Fruit fly (Drosophila melanogaster): ENCODE data around the gene CG31663.
A peak's percentile ranks its signal among the peaks of the same experiment; 100 is the strongest.

Gene CG31663

DNA sequence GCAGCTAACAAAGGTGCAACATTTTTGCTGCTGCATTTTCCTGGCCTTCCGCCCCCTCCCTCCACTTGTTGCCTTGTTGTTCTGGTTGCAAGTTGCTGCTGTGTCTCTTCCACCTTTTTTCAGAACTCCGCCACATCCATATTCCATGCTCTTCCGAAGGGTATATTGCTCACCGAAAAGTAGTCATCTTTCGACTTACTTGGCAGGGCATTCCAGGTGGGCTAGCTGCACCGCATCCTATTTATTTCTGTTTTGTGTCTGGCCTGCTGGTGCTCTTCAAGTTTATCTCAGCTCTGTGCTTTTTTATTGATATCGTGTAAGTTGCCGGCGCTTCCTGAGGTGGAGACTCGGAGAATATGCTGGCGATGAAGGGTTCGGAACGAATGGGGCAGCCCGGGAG lies 6.4 kb upstream of the CG31663 start:
- TF ChIP-seq CG17801 (GFP tag; optimal IDR thresholded peaks at IDR 0.05; ENCODE audit: partially characterized antibody) = no peak

DNA sequence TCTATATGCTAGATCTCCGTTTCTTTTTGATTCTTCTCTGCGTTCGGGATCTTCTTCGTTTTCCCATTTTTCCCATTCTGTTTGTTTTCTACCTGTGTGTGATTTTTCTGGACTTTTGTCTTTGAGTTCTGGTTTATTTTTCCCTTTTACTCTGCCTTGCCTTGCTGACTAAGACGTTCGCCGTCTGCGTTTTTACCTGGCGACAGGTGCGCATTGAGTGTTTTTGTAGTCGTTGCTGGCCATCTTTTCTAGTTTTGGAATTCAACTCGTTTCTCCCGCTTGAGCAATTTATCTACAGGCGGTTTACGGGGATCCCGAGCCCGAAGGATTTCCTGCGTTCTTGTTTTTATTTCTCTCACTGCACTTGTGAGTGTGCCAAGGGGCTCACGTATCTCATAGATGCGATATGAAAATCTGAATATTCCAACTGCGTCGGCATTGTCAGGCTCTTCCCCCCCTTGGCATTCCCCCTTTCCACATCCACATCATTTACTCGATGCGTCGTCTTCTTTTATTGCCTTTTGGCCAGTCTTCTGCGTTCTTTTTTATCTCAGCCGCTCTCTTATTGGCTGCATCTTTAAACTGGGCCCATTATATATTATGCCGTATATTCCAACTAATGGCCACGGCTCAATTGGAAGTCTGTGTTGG lies 5.4 kb upstream of the CG31663 start:
- no peak for TF ChIP-seq CG17801 (GFP tag; optimal IDR thresholded peaks at IDR 0.05; ENCODE audit: partially characterized antibody)

DNA sequence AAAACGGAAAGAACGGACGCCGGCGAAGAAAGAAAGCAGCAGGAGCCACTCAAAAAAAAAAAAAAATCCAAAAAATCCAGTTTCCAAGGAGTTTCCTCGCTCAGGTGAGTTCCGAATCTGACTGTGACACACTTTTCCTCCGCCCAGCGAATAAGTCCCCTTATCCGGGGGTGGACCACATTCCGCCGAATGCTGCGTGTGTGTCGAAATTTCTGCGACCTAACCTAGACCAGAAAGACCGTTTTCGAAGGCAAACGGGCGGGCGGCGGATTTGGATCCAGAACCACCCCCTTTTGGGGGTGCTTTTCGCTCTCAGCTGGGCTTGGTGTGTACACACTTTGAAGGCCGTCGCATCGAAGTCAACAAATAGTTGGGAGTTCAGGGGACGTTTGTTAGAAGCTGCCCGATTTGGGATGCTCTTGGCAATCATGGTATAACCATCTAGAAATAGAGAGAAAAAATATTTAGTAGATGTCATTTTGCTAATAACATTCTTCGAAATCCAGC lies 4.0 kb upstream of the CG31663 start:
- TF ChIP-seq CG17801 (GFP tag; optimal IDR thresholded peaks at IDR 0.05; ENCODE audit: partially characterized antibody) = no peak

- peak; percentile 45 for TF ChIP-seq CG17801 (GFP tag; optimal IDR thresholded peaks at IDR 0.05; ENCODE audit: partially characterized antibody)
Measured at dm6 chr2L:1884409-1885082, 3.3 kb upstream of the CG31663 start, which contains the start of gene Wdr62. Gene Wdr62 (plus strand): TSS chr2L:1884622.

dm6 chr2L:1883114-1883513 lies 1.8 kb upstream of the CG31663 start, which contains the start of gene CG15358:
Gene CG15358 (minus strand): TSS chr2L:1883214.
- TF ChIP-seq CG17801 (GFP tag; optimal IDR thresholded peaks at IDR 0.05; ENCODE audit: partially characterized antibody) = no peak

- TF ChIP-seq CG17801 (GFP tag; optimal IDR thresholded peaks at IDR 0.05; ENCODE audit: partially characterized antibody) = no peak
Measured at dm6 chr2L:1873609-1874096, 7.6 kb downstream of the CG31663 start.

- TF ChIP-seq CG17801 (GFP tag; optimal IDR thresholded peaks at IDR 0.05; ENCODE audit: partially characterized antibody) = no peak
Measured at dm6 chr2L:1869503-1869902, 11.8 kb downstream of the CG31663 start, which contains the start of gene CG7295. Gene CG7295 (plus strand): TSS chr2L:1869803.

DNA sequence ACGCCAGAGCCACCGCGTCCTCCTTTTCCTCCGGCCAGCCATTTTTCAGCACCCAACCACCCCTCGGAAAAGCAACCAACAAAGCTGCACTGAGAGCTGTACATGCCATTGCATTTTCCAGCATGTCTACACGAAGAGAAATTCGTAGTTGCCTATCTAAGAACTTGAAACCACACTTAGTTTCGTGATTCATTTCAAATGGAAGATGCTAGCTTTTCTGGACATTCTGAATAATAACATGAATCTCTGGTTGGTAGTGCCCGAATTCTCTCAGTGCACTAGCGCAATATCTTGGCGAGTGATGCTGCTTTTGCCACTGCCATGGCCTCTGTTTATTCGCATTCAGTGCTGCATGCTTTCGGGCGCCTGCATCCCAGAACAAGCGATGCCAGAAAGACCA lies 19.3 kb downstream of the CG31663 start:
- TF ChIP-seq CG17801 (GFP tag; optimal IDR thresholded peaks at IDR 0.05; ENCODE audit: partially characterized antibody) = no peak

- TF ChIP-seq CG17801 (GFP tag; optimal IDR thresholded peaks at IDR 0.05; ENCODE audit: partially characterized antibody) = no peak
Measured at dm6 chr2L:1839019-1839418, 42.3 kb downstream of the CG31663 start.

- no peak for TF ChIP-seq CG17801 (GFP tag; optimal IDR thresholded peaks at IDR 0.05; ENCODE audit: partially characterized antibody)
Measured at dm6 chr2L:1837717-1838368, 43.4 kb downstream of the CG31663 start.

- TF ChIP-seq CG17801 (GFP tag; optimal IDR thresholded peaks at IDR 0.05; ENCODE audit: partially characterized antibody) = no peak
Measured at dm6 chr2L:1836238-1836637, 45.0 kb downstream of the CG31663 start, which contains the start of gene wry. Gene wry (plus strand): TSS chr2L:1836538.

DNA sequence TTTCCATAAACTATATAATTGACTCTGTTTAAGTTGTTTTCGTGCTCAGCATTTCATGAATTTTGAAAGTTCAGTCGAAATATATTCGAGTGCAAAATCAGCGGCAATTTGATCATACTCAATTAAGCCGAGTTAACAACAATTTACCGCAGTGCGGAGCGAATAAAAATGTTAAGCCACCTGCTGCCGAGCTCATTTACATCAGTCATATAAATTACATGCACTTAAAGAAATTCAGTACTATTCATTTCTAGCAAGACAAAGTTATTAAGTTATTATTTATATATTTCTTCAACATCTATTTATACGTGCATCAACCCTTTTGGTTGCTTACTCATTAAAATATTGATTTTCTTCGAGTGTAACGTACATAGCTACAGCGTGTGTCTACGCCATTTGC lies 48.8 kb downstream of the CG31663 start, which contains the start of gene c-cup:
c-cup (minus strand) TSS at position 101 of the 400 bp plus-strand sequence.
- TF ChIP-seq CG17801 (GFP tag; optimal IDR thresholded peaks at IDR 0.05; ENCODE audit: partially characterized antibody) = no peak

- no peak for TF ChIP-seq CG17801 (GFP tag; optimal IDR thresholded peaks at IDR 0.05; ENCODE audit: partially characterized antibody)
Measured at dm6 chr2L:1828282-1828681, 53.0 kb downstream of the CG31663 start.

dm6 chr2L:1826400-1826799 lies 54.9 kb downstream of the CG31663 start, which contains the start of gene CG31664:
Gene CG31664 (minus strand): TSS chr2L:1826500.
- no peak for TF ChIP-seq CG17801 (GFP tag; optimal IDR thresholded peaks at IDR 0.05; ENCODE audit: partially characterized antibody)

DNA sequence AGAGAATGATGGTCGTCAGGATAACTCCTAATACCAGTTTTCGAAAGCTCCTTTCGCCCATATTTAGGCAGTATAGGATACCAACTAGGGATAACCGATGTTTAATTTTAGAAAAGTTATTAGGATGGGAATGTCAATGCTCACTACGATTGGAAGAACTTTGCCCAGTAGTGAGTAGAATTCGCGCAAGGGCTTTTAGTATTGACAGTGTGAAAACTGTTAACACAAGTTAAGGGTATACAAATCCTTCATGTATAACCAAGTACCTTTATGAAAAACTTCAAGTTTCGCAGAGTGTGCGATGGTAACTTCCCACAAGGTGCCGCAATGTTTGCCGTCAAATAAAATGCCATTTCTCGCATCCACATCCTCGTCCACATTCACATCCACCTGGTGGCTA lies 58.0 kb downstream of the CG31663 start, which contains the start of gene CG31933:
CG31933 (minus strand) TSS at position 101 of the 400 bp plus-strand sequence.
- TF ChIP-seq CG17801 (GFP tag; optimal IDR thresholded peaks at IDR 0.05; ENCODE audit: partially characterized antibody) = no peak

All from ovary, adult (tissue).